Worm (Caenorhabditis elegans) whole organism, mixed stage, embryonic: Measurements from ENCODE around the gene aqp-5.

Source experiments
- M03D4.4 ChIP-seq: sonication (generic microtip); optimal IDR thresholded peaks from 2 replicates; lab custom pipeline; 2017; ENCODE audit warnings: mild to moderate bottlenecking, missing genetic modification characterization, missing compliant biosample characterization
- bed-3 ChIP-seq: fragments of 200-800 bp; sonication (Bioruptor generic); optimal IDR thresholded peaks from 3 replicates; lab custom pipeline; 2018; ENCODE audit warnings: mild to moderate bottlenecking, missing genetic modification characterization, moderate library complexity, missing compliant biosample characterization
- blmp-1 ChIP-seq: fragments of 150-350 bp; optimal IDR thresholded peaks from 2 replicates; lab custom pipeline; 2014; ENCODE audit warnings: missing biosample characterization, missing genetic modification characterization
- ceh-39 ChIP-seq: fragments of 150-350 bp; optimal IDR thresholded peaks from 2 replicates; lab custom pipeline; 2014; ENCODE audit warnings: missing biosample characterization, missing genetic modification characterization
- ceh-43 ChIP-seq: fragments of 200-800 bp; sonication (Bioruptor generic); optimal IDR thresholded peaks from 2 replicates; lab custom pipeline; 2018; ENCODE audit warnings: mild to moderate bottlenecking, missing genetic modification characterization, moderate library complexity, missing compliant biosample characterization
- ceh-83 ChIP-seq: fragments of 200-800 bp; sonication (Bioruptor generic); optimal IDR thresholded peaks from 2 replicates; lab custom pipeline; 2018; ENCODE audit warnings: mild to moderate bottlenecking, missing genetic modification characterization, missing compliant biosample characterization
- cnd-1 ChIP-seq: fragments of 200-800 bp; sonication (Bioruptor generic); optimal IDR thresholded peaks from 2 replicates; lab custom pipeline; 2018; ENCODE audit warnings: mild to moderate bottlenecking, missing genetic modification characterization, missing compliant biosample characterization
- drap-1 ChIP-seq: fragments of 200-800 bp; sonication (Bioruptor generic); optimal IDR thresholded peaks from 3 replicates; lab custom pipeline; 2018; ENCODE audit warnings: mild to moderate bottlenecking, missing genetic modification characterization, missing compliant biosample characterization
- elt-1 ChIP-seq: sonication (generic microtip); optimal IDR thresholded peaks from 2 replicates; lab custom pipeline; 2017; ENCODE audit warnings: missing genetic modification characterization, mild to moderate bottlenecking, missing compliant biosample characterization, antibody characterized with exemption, moderate library complexity, borderline replicate concordance; ENCODE audit not compliant: insufficient read depth
- elt-3 ChIP-seq: fragments of 150-350 bp; optimal IDR thresholded peaks from 2 replicates; lab custom pipeline; 2014; ENCODE audit warnings: missing biosample characterization, missing genetic modification characterization
- flh-1 ChIP-seq: fragments of 200-800 bp; sonication (Bioruptor generic); optimal IDR thresholded peaks from 2 replicates; lab custom pipeline; 2018; ENCODE audit warnings: mild to moderate bottlenecking, missing genetic modification characterization, moderate library complexity, missing compliant biosample characterization
- ham-2 ChIP-seq: fragments of 200-800 bp; sonication (Bioruptor generic); optimal IDR thresholded peaks from 2 replicates; lab custom pipeline; 2018; ENCODE audit warnings: mild to moderate bottlenecking, missing genetic modification characterization, missing compliant biosample characterization
- hlh-1 ChIP-seq: fragments of 150-350 bp; optimal IDR thresholded peaks from 2 replicates; lab custom pipeline; 2014; ENCODE audit warnings: missing biosample characterization, missing genetic modification reagents, missing genetic modification characterization
- lin-13 ChIP-seq: fragments of 150-350 bp; optimal IDR thresholded peaks from 2 replicates; lab custom pipeline; 2014; ENCODE audit warnings: missing biosample characterization, missing genetic modification characterization
- lin-32 ChIP-seq: fragments of 200-800 bp; sonication (Bioruptor generic); optimal IDR thresholded peaks from 2 replicates; lab custom pipeline; 2018; ENCODE audit warnings: mild to moderate bottlenecking, missing genetic modification characterization, missing compliant biosample characterization
- lsy-2 ChIP-seq: fragments of 150-350 bp; optimal IDR thresholded peaks from 2 replicates; lab custom pipeline; 2014; ENCODE audit warnings: missing biosample characterization, missing genetic modification characterization
- mab-5 ChIP-seq: fragments of 150-350 bp; optimal IDR thresholded peaks from 2 replicates; lab custom pipeline; 2014; ENCODE audit warnings: missing biosample characterization, missing genetic modification characterization
- mep-1 ChIP-seq: fragments of 150-350 bp; optimal IDR thresholded peaks from 2 replicates; lab custom pipeline; 2017; ENCODE audit warnings: missing biosample characterization, missing genetic modification reagents, missing genetic modification characterization, inconsistent platforms
- mls-2 ChIP-seq: sonication (generic microtip); optimal IDR thresholded peaks from 2 replicates; lab custom pipeline; 2016; ENCODE audit warnings: mild to moderate bottlenecking, missing genetic modification characterization, moderate library complexity, missing compliant biosample characterization
- nhr-12 ChIP-seq: fragments of 150-350 bp; optimal IDR thresholded peaks from 2 replicates; lab custom pipeline; 2014; ENCODE audit warnings: missing biosample characterization, missing genetic modification characterization
- nhr-2 ChIP-seq: fragments of 150-350 bp; optimal IDR thresholded peaks from 2 replicates; lab custom pipeline; 2014; ENCODE audit warnings: missing biosample characterization, missing genetic modification characterization
- nhr-237 ChIP-seq: fragments of 150-350 bp; optimal IDR thresholded peaks from 2 replicates; lab custom pipeline; 2014; ENCODE audit warnings: missing biosample characterization, missing genetic modification characterization
- nhr-28 ChIP-seq: fragments of 150-350 bp; optimal IDR thresholded peaks from 2 replicates; lab custom pipeline; 2014; ENCODE audit warnings: missing biosample characterization, missing genetic modification characterization
- pha-4 ChIP-seq: fragments of 150-350 bp; optimal IDR thresholded peaks from 2 replicates; lab custom pipeline; 2018; ENCODE audit warnings: missing biosample characterization, missing genetic modification reagents, missing genetic modification characterization
- sem-2 ChIP-seq: fragments of 200-800 bp; sonication (Bioruptor generic); optimal IDR thresholded peaks from 2 replicates; lab custom pipeline; 2018; ENCODE audit warnings: mild to moderate bottlenecking, missing genetic modification characterization, missing compliant biosample characterization
- sptf-1 ChIP-seq: sonication (generic microtip); optimal IDR thresholded peaks from 2 replicates; lab custom pipeline; 2017; ENCODE audit warnings: mild to moderate bottlenecking, missing genetic modification characterization, moderate library complexity, missing compliant biosample characterization
- tbx-8 ChIP-seq: fragments of 200-800 bp; sonication (Bioruptor generic); optimal IDR thresholded peaks from 2 replicates; lab custom pipeline; 2018; ENCODE audit warnings: mild to moderate bottlenecking, missing genetic modification characterization, moderate library complexity, missing compliant biosample characterization
- unc-120 ChIP-seq: sonication (generic microtip); optimal IDR thresholded peaks from 2 replicates; lab custom pipeline; 2017; ENCODE audit warnings: missing genetic modification characterization, missing compliant biosample characterization; ENCODE audit not compliant: poor library complexity, severe bottlenecking
- unc-62 ChIP-seq: fragments of 150-350 bp; optimal IDR thresholded peaks from 2 replicates; lab custom pipeline; 2014; ENCODE audit warnings: missing biosample characterization, missing genetic modification reagents, missing genetic modification characterization
- zip-8 ChIP-seq: fragments of 150-350 bp; optimal IDR thresholded peaks from 2 replicates; lab custom pipeline; 2014; ENCODE audit warnings: missing biosample characterization, missing genetic modification characterization
- ztf-11 ChIP-seq: fragments of 150-350 bp; optimal IDR thresholded peaks from 2 replicates; lab custom pipeline; 2014; ENCODE audit warnings: missing biosample characterization, missing genetic modification characterization

aqp-5 gene

DNA sequence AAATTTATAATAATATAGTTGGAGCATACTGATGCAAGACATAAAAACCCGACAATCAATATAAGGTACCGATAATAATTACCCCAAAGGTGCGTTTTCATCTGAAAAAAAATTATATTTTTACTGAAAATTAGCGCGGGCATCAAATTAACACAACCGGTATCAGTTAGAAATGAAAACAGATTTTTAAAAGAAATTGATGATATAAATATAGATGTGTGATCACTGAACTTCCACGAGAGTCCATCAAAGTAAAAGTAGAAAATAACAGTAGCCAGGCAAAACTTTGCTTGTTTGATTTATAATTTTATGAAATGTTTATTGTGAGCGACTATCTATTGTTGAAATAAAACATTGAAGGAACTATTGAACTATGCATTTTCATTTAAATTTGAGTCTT, 9.8 kb downstream of the aqp-5 start, which contains the start of gene C35A5.3:
Gene C35A5.3 (minus strand): TSS at position 101 of the 400 bp plus-strand sequence.
- TF ChIP-seq elt-1 (tag; lab: Kevin White, UChicago) (no peak), ham-2 (GFP tag; lab: Kevin White, UChicago) (no peak), nhr-237 (no peak), nhr-28 (tag; lab: Kevin White, UChicago) (no peak), nhr-2 (tag; lab: Kevin White, UChicago) (no peak), pha-4 (tag; lab: Kevin White, UChicago) (no peak), tbx-8 (GFP tag; lab: Kevin White, UChicago) (no peak), lsy-2 (tag; lab: Kevin White, UChicago) (no peak), mep-1 (tag; lab: Kevin White, UChicago) (no peak), lin-32 (GFP tag; lab: Kevin White, UChicago) (no peak), sptf-1 (tag; lab: Kevin White, UChicago) (no peak), ceh-39 (tag; lab: Kevin White, UChicago) (no peak), drap-1 (GFP tag; lab: Kevin White, UChicago) (no peak), hlh-1 (tag; lab: Kevin White, UChicago) (no peak), flh-1 (GFP tag; lab: Kevin White, UChicago) (no peak), elt-3 (no peak), bed-3 (no peak)

DNA sequence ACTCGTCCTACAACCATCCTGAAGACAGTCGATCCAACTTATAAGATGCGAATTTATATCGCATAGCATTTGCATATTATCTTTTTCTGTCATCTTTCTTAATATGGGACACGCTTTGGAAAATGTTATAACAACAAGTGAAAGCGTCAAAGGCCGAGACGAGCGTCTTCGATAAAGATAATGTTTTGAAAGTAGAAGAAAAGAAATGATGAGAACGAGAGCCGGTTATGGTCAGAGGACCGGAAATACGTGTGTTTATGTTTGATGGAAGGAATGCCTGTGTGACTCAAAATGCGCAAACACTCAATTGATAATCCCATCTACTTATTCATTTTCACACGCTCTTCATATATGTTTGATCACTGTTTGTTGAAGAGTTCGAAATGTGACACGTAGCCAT, 11.5 kb downstream of the aqp-5 start, which contains the start of gene C35A5.11:
Gene C35A5.11 (minus strand): TSS at position 101 of the 400 bp plus-strand sequence.
- no peak for TF ChIP-seq hlh-1 (tag; lab: Kevin White, UChicago)
- no peak for TF ChIP-seq nhr-12
- TF ChIP-seq cnd-1: no peak
- TF ChIP-seq M03D4.4: no peak
- TF ChIP-seq flh-1 (GFP tag; lab: Kevin White, UChicago): no peak
- no peak for TF ChIP-seq zip-8
- TF ChIP-seq ztf-11: no peak
- TF ChIP-seq mep-1 (tag; lab: Kevin White, UChicago): no peak

DNA sequence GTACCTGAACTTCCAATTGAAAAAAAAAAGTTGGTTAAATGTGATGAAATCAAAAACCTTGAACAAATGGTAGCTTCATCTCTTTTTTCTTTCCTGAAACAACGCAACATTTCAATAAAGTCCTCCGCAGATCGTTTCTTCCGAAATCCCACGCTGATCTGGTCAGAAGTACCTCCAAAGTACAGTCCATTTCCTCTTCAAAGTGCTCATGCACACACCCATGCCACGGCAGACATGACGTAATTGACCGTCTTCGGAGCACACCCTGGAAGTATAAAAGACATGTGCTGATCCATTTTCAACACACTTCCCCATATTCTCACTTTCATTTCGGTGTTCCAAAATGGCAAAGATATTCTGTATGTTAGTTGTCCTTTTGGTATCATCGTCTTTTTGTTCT, 12.3 kb downstream of the aqp-5 start, which contains the start of gene C35A5.10:
Gene C35A5.10 (plus strand): TSS at position 301 of the 400 bp plus-strand sequence.
- TF ChIP-seq ceh-83 (GFP tag; lab: Kevin White, UChicago) (no peak), mls-2 (no peak), zip-8 (no peak), tbx-8 (GFP tag; lab: Kevin White, UChicago) (no peak), nhr-2 (tag; lab: Kevin White, UChicago) (no peak), bed-3 (no peak), blmp-1 (tag; lab: Kevin White, UChicago) (no peak), ztf-11 (no peak), lin-13 (tag; lab: Kevin White, UChicago) (no peak), sptf-1 (tag; lab: Kevin White, UChicago) (no peak), ham-2 (GFP tag; lab: Kevin White, UChicago) (no peak), nhr-12 (no peak), unc-120 (no peak), drap-1 (GFP tag; lab: Kevin White, UChicago) (no peak), cnd-1 (no peak), M03D4.4 (no peak), mab-5 (no peak), ceh-39 (tag; lab: Kevin White, UChicago) (no peak), hlh-1 (tag; lab: Kevin White, UChicago) (no peak)

DNA sequence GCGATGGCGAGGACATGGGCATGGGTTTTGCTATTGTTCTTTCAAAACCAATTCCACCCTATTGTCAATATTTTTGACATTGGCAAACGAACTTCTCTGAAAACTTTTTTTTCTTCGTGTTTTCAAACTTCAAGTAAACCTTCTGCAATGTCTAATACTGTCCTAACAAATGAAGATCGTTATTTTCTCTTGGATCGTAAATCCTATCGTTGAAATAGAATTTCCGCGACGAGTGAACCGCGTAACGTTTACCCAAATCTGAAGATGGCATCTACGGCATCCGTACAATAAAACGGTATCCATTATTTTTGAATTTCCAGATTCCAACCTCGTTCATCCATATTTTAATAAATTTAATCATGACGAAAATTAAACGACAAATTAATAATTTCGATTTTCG, 14.0 kb downstream of the aqp-5 start, which contains the start of gene C35A5.5:
Gene C35A5.5 (plus strand): TSS at position 301 of the 400 bp plus-strand sequence.
- no peak for TF ChIP-seq drap-1 (GFP tag; lab: Kevin White, UChicago)
- no peak for TF ChIP-seq ham-2 (GFP tag; lab: Kevin White, UChicago)
- TF ChIP-seq flh-1 (GFP tag; lab: Kevin White, UChicago): no peak
- TF ChIP-seq sem-2 (GFP tag; lab: Kevin White, UChicago): no peak
- TF ChIP-seq mls-2: no peak
- no peak for TF ChIP-seq nhr-28 (tag; lab: Kevin White, UChicago)
- no peak for TF ChIP-seq lin-32 (GFP tag; lab: Kevin White, UChicago)
- no peak for TF ChIP-seq tbx-8 (GFP tag; lab: Kevin White, UChicago)
- TF ChIP-seq lsy-2 (tag; lab: Kevin White, UChicago): no peak
- TF ChIP-seq, all 35 proteins: peak for 0

DNA sequence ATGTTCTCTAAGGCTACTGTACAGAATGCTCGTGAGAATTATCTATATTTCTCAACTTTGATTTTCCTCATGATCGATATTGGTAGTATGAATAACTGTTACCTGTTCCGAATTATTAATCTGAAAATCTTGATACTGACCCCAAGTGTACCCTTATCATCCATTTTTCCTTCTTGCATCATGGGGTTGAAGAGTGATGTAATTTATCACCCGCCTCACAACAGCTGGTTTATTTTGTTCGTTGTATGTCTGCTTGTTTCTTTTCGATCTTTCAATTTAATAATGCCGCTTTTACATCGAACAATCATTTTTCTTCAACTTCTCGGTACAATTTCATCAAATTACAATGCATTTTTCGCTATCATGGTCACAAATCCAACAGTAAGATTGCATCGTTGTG, 17.3 kb downstream of the aqp-5 start, which contains the start of gene C35A5.6:
Gene C35A5.6 (plus strand): TSS at position 283 of the 400 bp plus-strand sequence.
- no peak for TF ChIP-seq elt-1 (tag; lab: Kevin White, UChicago)
- no peak for TF ChIP-seq hlh-1 (tag; lab: Kevin White, UChicago)
- TF ChIP-seq unc-62: no peak
- TF ChIP-seq sptf-1 (tag; lab: Kevin White, UChicago): no peak
- TF ChIP-seq nhr-28 (tag; lab: Kevin White, UChicago): no peak
- TF ChIP-seq cnd-1: no peak
- TF ChIP-seq mls-2: no peak
- TF ChIP-seq sem-2 (GFP tag; lab: Kevin White, UChicago): no peak
- no peak for TF ChIP-seq mab-5
- no peak for TF ChIP-seq lin-13 (tag; lab: Kevin White, UChicago)
- TF ChIP-seq ceh-43 (GFP tag; lab: Kevin White, UChicago): no peak
- no peak for TF ChIP-seq ceh-83 (GFP tag; lab: Kevin White, UChicago)
- TF ChIP-seq flh-1 (GFP tag; lab: Kevin White, UChicago): no peak
- no peak for TF ChIP-seq M03D4.4
- TF ChIP-seq, all 35 proteins: peak for 0
